Fruit fly (Drosophila melanogaster) Kc167 (cell line): ENCODE measurements around the gene CG42705.

Experiments
- Myc ChIP-seq: fragments of >200 bp; optimal IDR thresholded peaks from 2 replicates; lab custom pipeline; 2017; ENCODE audit warnings: missing external identifiers
- Sin3A ChIP-seq: fragments of >200 bp; optimal IDR thresholded peaks from 2 replicates; lab custom pipeline; 2018; ENCODE audit warnings: missing external identifiers
- h ChIP-seq: fragments of >200 bp; optimal IDR thresholded peaks from 3 replicates; lab custom pipeline; 2018; ENCODE audit warnings: missing external identifiers
- insv ChIP-seq: fragments of >200 bp; optimal IDR thresholded peaks from 3 replicates; lab custom pipeline; 2018; ENCODE audit warnings: missing external identifiers
- psq ChIP-seq: fragments of >200 bp; optimal IDR thresholded peaks from 2 replicates; lab custom pipeline; 2017; ENCODE audit warnings: missing external identifiers
- ttk ChIP-seq: sonication (Bioruptor generic); optimal IDR thresholded peaks from 2 replicates; lab custom pipeline; 2017; ENCODE audit warnings: missing external identifiers

The CG42705 gene

DNA sequence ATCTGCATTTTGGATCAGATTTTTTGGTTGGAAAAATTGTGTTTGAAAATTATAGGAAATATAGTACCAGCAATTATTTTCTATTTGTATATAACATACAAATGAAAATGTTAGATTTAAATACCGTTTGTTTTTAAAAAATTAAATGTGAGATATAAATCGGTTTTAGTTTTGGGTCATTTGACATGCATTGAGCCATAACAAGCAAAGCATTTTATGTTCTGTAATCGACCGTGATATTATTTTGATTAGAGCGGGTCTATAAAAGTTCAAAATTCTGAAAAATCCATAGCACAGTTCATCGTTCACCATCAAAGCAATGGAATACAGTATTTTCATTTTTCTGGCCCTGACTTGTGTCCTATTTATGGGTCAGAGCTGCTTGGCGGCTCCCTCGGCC lies 3.3 kb downstream of the CG42705 start, which contains the start of gene CG34337:
CG34337 (plus strand) TSS at position 301 of the 400 bp plus-strand sequence.
- TF ChIP-seq psq (lab: Kevin White, UChicago) (no peak), Sin3A (lab: Kevin White, UChicago) (no peak), ttk (lab: Kevin White, UChicago) (no peak)

DNA sequence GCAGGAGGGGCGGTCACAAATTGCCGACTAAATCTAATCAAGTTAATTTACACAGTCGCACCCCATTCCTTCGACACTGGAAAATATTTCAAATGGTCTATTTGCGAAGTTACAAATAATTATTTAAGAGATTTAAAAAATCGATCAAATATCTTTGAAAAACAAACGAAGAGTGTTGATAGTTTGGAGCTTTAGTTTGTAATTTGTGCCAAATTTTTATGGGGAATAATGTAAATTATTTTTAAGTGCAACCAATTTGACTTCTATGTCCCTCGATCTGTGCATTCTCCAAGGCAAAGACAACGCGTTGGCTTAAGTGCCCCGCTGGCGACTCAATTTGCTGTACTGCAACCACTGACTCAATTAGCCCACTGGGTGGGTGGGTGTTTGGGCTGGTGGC lies 4.2 kb downstream of the CG42705 start:
- TF ChIP-seq ttk (lab: Kevin White, UChicago), result no peak
- no peak for TF ChIP-seq Sin3A (lab: Kevin White, UChicago)
- TF ChIP-seq Myc (lab: Kevin White, UChicago), result no peak
- no peak for TF ChIP-seq insv
- TF ChIP-seq h (lab: Kevin White, UChicago), result no peak
- TF ChIP-seq psq (lab: Kevin White, UChicago), result no peak

DNA sequence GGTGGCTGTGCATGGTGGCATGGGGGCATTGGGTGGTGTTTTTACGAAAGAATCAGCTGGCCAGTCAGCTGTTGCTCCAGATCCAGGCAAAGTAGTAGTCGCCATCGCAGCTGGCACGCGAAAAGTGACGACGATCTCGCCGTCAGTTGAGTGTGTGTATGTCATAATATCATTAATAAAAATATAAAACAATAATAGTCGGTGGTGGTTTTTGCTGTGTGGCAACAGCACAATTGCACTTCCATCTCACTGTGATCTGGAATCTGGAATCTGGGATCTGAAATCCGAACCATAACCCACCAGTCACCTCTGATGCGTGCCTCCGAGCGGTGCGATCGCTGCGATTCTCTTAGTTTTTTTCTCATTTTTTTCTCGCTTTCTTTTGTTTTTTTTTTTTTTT lies 4.6 kb downstream of the CG42705 start, which contains the start of gene rumpel:
rumpel (plus strand) TSS at position 301 of the 400 bp plus-strand sequence.
- TF ChIP-seq ttk (lab: Kevin White, UChicago) (no peak), insv (no peak), h (lab: Kevin White, UChicago) (no peak), psq (lab: Kevin White, UChicago) (no peak), Myc (lab: Kevin White, UChicago) (no peak), Sin3A (lab: Kevin White, UChicago) (no peak)

DNA sequence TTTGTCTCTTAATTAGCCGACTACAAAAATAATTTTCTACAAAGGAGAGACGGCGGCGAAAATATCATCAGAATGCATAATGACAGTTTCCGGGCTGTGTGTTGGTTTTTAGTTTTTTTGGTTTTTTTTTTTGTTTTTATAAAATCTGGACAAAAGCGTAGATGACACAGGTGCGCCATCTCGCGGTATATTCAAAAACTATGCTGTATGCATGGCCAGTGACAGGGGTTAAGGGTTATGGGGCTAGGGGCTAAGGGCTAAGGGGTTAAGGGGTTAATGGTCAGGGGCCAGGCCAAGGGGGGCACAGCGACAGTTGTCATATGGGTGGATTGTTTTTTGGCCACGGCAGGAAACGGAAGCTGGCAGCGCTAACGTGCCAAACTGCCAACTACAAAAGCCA lies 8.9 kb downstream of the CG42705 start:
- TF ChIP-seq Sin3A (lab: Kevin White, UChicago) (no peak), psq (lab: Kevin White, UChicago) (no peak), Myc (lab: Kevin White, UChicago) (no peak), ttk (lab: Kevin White, UChicago) (no peak), h (lab: Kevin White, UChicago) (no peak), insv (no peak)

DNA sequence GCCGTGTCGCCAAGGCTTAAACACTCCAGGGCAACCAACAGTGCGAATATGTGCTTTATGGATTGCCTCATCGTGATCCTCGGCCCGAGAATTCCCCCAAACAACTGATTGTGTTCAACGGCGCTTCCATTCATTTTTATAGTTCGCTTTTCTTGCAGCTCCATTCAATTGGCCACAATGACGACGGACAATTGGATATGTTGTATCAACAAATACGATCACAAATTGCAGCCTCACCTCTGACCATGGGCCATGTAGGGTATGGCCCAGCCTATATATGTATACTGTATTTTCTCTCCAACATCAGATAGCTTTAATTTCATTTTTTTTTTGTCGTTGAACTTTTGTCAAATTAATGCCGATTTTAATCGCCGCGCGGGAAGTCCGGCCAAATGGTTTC lies 11.1 kb downstream of the CG42705 start, which contains the start of gene CG15036:
CG15036 (minus strand) TSS at position 101 of the 400 bp plus-strand sequence.
- TF ChIP-seq psq (lab: Kevin White, UChicago) (no peak), ttk (lab: Kevin White, UChicago) (no peak), insv (no peak), Myc (lab: Kevin White, UChicago) (no peak), Sin3A (lab: Kevin White, UChicago) (no peak), h (lab: Kevin White, UChicago) (no peak)

DNA sequence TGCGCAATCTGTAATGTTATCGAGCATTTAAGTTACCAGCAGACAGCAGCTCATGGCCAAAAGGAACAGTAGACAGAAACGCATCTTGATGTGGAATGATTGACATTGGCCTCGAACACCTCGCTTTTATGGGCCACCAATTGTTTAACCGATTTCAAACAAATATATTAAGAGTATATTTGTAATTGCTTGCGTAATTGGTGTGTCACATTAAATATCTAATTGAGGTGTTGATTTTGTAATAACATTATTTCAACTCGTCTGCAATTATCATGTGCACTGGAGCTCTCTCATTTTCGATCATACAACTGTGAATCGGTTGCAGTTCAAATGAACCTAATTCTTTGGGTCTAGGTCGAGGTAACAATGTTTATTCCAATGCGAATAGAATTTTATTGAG lies 12.0 kb downstream of the CG42705 start, which contains the start of gene CG32726:
CG32726 (minus strand) TSS at position 101 of the 400 bp plus-strand sequence.
- no peak for TF ChIP-seq ttk (lab: Kevin White, UChicago)
- no peak for TF ChIP-seq Sin3A (lab: Kevin White, UChicago)
- TF ChIP-seq Myc (lab: Kevin White, UChicago), result no peak
- no peak for TF ChIP-seq psq (lab: Kevin White, UChicago)
- no peak for TF ChIP-seq h (lab: Kevin White, UChicago)
- TF ChIP-seq insv, result no peak

DNA sequence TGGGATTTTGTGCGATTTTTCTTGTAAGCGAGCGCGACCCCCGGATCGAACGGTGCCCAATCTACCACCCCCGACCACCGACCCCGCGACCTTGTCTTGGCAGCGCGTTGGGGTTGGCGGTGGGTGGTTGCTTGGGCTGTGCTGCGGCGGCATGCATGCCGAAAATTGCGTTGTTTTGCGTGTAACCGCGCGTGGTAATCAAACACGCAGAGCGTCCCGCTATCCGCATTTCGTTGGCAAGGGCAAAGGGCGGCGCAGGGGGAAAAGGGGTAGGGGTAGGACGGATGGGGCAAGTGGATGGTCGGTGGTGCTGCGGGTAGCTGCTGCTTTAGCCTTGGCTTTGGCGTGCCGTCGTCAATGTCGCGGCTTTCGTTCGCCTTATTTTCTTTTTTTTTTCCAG lies 18.7 kb downstream of the CG42705 start:
- TF ChIP-seq ttk (lab: Kevin White, UChicago), result no peak
- TF ChIP-seq insv, result no peak
- no peak for TF ChIP-seq Sin3A (lab: Kevin White, UChicago)
- no peak for TF ChIP-seq Myc (lab: Kevin White, UChicago)
- no peak for TF ChIP-seq psq (lab: Kevin White, UChicago)
- TF ChIP-seq h (lab: Kevin White, UChicago), result no peak

DNA sequence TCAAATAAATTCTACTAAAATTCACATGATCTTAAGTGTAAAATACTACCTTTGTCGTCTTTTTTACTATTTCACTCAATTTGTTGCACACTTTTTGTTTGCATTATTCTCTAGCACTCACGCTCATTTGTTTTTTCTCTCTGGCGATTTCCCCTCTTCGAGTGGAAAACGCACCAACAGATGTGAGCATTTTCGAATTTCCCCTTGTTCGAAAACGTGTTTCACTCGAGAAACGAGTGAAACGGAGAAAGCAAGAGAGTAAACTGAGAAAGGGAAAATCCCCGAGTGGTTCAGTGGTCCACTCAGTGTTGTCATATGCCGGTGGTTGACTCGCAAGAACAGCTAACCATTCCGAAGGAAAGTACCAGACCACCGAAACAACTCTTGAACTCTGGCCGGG lies 31.4 kb downstream of the CG42705 start:
- no peak for TF ChIP-seq psq (lab: Kevin White, UChicago)
- TF ChIP-seq Sin3A (lab: Kevin White, UChicago), result no peak
- no peak for TF ChIP-seq insv
- TF ChIP-seq h (lab: Kevin White, UChicago), result no peak
- TF ChIP-seq ttk (lab: Kevin White, UChicago), result no peak
- TF ChIP-seq Myc (lab: Kevin White, UChicago), result no peak

DNA sequence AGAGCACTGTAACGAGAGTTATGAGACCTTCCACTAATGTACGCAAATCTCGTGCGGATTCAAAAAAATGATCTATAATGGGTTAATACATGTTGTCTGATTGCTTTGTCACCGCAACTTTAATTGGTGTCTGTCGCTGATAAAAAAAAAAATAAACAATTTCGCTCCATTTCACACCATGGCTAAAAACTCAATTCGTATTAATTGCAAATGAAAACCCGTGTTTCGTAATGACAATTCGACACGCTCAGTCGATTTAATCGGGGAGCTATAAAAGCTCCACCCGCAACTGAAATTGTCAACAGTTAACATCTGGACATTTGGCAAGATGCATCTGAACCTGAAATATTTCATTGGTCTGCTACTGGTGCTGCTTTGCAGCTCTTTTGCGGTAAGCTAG lies 38.2 kb downstream of the CG42705 start, which contains the start of gene CG11368:
CG11368 (plus strand) TSS at position 301 of the 400 bp plus-strand sequence.
- no peak for TF ChIP-seq psq (lab: Kevin White, UChicago)
- TF ChIP-seq Sin3A (lab: Kevin White, UChicago), result no peak
- no peak for TF ChIP-seq insv
- no peak for TF ChIP-seq h (lab: Kevin White, UChicago)
- TF ChIP-seq ttk (lab: Kevin White, UChicago), result no peak
- no peak for TF ChIP-seq Myc (lab: Kevin White, UChicago)

DNA sequence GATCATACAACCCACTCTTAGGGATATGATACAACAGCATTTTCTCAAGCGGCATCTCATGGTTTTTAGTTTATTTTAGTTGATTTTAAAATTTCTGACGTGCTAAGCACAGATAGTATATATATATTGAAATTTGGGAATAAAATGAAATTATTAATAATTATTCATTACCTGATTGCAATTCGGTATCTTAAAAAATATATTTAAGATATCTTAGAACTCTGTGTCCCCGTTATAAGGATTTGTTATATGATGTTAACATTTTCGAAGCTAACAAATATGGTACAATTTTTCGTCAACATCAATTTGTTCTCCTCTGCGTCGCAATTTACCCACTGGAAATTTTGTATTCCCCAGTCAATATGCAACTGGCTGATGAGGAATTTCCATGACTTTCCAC lies 39.6 kb downstream of the CG42705 start, which contains the start of gene CG43198:
CG43198 (minus strand) TSS at position 101 of the 400 bp plus-strand sequence.
- no peak for TF ChIP-seq ttk (lab: Kevin White, UChicago)
- TF ChIP-seq h (lab: Kevin White, UChicago), result no peak
- no peak for TF ChIP-seq Myc (lab: Kevin White, UChicago)
- no peak for TF ChIP-seq insv
- TF ChIP-seq Sin3A (lab: Kevin White, UChicago), result no peak
- TF ChIP-seq psq (lab: Kevin White, UChicago), result no peak

DNA sequence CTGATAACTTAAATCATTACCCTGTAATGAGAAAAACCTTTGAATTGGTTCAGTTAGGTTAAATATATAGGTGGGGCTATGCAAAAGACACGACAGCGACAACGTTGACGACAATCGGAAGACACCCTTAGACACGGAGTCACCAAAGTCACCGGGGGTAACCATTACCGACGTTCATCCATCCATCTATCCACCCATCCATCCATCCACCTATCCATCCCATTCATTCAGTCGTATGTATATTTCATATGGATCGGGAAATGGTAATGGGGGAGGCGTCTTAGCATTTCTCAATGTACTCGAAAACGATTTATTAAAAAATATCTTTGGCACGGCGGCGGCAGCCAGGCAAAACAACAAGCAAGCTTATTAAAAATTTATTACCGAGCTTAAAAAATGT lies 48.4 kb downstream of the CG42705 start:
- no peak for TF ChIP-seq insv
- no peak for TF ChIP-seq Myc (lab: Kevin White, UChicago)
- TF ChIP-seq ttk (lab: Kevin White, UChicago), result no peak
- no peak for TF ChIP-seq psq (lab: Kevin White, UChicago)
- no peak for TF ChIP-seq Sin3A (lab: Kevin White, UChicago)
- no peak for TF ChIP-seq h (lab: Kevin White, UChicago)
